Fruit fly (Drosophila melanogaster): ENCODE measurements around the gene CG42688.

dm6 chr2L:19200211-19200610 lies 17.6 kb upstream of the CG42688 start:
- TF ChIP-seq pho (GFP tag; optimal IDR thresholded peaks at IDR 0.05), result no peak
- no peak for TF ChIP-seq Scr (GFP tag; IDR thresholded peaks at IDR 0.05; ENCODE audit: partially characterized antibody)
- peak in 1 of 2 experiments; percentile 21 for TF ChIP-seq bsh (GFP tag; optimal IDR thresholded peaks at IDR 0.05)
- no peak for TF ChIP-seq Dfd (GFP tag; optimal IDR thresholded peaks at IDR 0.05)
- TF ChIP-seq bigmax (GFP tag; optimal IDR thresholded peaks at IDR 0.05), result no peak

Data from whole organism, embryonic.